Worm (Caenorhabditis elegans) whole organism, early embryonic: Measurements from ENCODE around the gene pde-2.

ENCODE experiments used
- B0310.2 ChIP-seq: sonication (generic microtip); optimal IDR thresholded peaks from 2 replicates; lab custom pipeline; 2016; ENCODE audit warnings: mild to moderate bottlenecking, missing genetic modification characterization, missing compliant biosample characterization
- aly-1 ChIP-seq: sonication (generic microtip); optimal IDR thresholded peaks from 2 replicates; lab custom pipeline; 2016; ENCODE audit warnings: missing genetic modification characterization, missing compliant biosample characterization
- ama-1 ChIP-seq: fragments of 150-350 bp; optimal IDR thresholded peaks from 2 replicates; lab custom pipeline; 2014
- ceh-13 ChIP-seq: fragments of 200-800 bp; sonication (Bioruptor generic); optimal IDR thresholded peaks from 2 replicates; lab custom pipeline; 2018; ENCODE audit warnings: mild to moderate bottlenecking, missing genetic modification characterization, missing compliant biosample characterization
- ets-7 ChIP-seq: sonication (generic microtip); optimal IDR thresholded peaks from 2 replicates; lab custom pipeline; 2016; ENCODE audit warnings: missing genotype, missing genetic modification characterization, missing compliant biosample characterization
- flt-1 ChIP-seq: fragments of 200-800 bp; sonication (Bioruptor generic); IDR thresholded peaks from 2 replicates; pipeline ENCODE4 v1.3.6; 2022; ENCODE audit warnings: missing genetic modification characterization, missing compliant biosample characterization
- hmbx-1 ChIP-seq: sonication (generic microtip); optimal IDR thresholded peaks from 2 replicates; lab custom pipeline; 2016; ENCODE audit warnings: mild to moderate bottlenecking, missing genetic modification characterization, missing compliant biosample characterization
- pes-1 ChIP-seq: fragments of 200-800 bp; sonication (Bioruptor generic); IDR thresholded peaks from 2 replicates; pipeline ENCODE4 v1.3.6; 2022; ENCODE audit warnings: missing genetic modification reagents, missing genetic modification characterization, missing compliant biosample characterization
- tbx-11 ChIP-seq: fragments of 200-800 bp; sonication (Bioruptor generic); IDR thresholded peaks from 2 replicates; pipeline ENCODE4 v1.3.6; 2022; ENCODE audit warnings: missing genetic modification characterization, missing compliant biosample characterization
- tbx-37 ChIP-seq: fragments of 200-800 bp; sonication (Bioruptor generic); conservative IDR thresholded peaks from 2 replicates; pipeline ENCODE4 v1.3.6; 2022; ENCODE audit warnings: missing genetic modification reagents, missing genetic modification characterization, missing compliant biosample characterization

ce11 chrIII:8980892-8981291 lies 805 bp downstream of the pde-2 start:
- TF ChIP-seq aly-1 (tag; lab: Kevin White, UChicago) (no peak), ets-7 (no peak), B0310.2 (tag; lab: Kevin White, UChicago) (no peak), pes-1 (GFP tag; lab: Robert Waterston, UW) (no peak), hmbx-1 (tag; lab: Kevin White, UChicago) (no peak), tbx-37 (GFP tag; lab: Robert Waterston, UW) (no peak), ama-1 (lab: Kevin White, UChicago) (no peak), tbx-11 (no peak), ceh-13 (GFP tag; lab: Kevin White, UChicago) (no peak), flt-1 (no peak)
